Worm (Caenorhabditis elegans) whole organism, L1 larva: ENCODE results near the gene ZK632.2.

ENCODE experiments used
- C34B4.2 ChIP-seq: sonication (generic microtip); optimal IDR thresholded peaks from 2 replicates; lab custom pipeline; 2017; ENCODE audit warnings: mild to moderate bottlenecking, missing genetic modification characterization, missing compliant biosample characterization
- ama-1 ChIP-seq: fragments of 150-350 bp; optimal IDR thresholded peaks from 2 replicates; lab custom pipeline; 2014
- ceh-88 ChIP-seq: fragments of 200-800 bp; sonication (Bioruptor generic); IDR thresholded peaks from 2 replicates; pipeline ENCODE4 v1.3.6; 2022; ENCODE audit warnings: missing genetic modification characterization, missing compliant biosample characterization
- dpl-1 ChIP-seq, 3 experiments: fragments of 150-350 bp in 2 of 3; sonication (generic microtip) in 1 of 3; optimal IDR thresholded peaks; 2 replicates each; lab custom pipeline; 2014 to 2017; ENCODE audit warnings: missing biosample characterization in 3 of 3, missing genetic modification characterization in 3 of 3, missing genetic modification reagents in 3 of 3
- efl-1 ChIP-seq, 4 experiments: fragments of 150-350 bp; optimal IDR thresholded peaks in 3 of 4; peaks in 1 of 4; 1 replicate in 1 of 4; 2 replicates in 3 of 4; lab custom pipeline; 2014; ENCODE audit warnings: missing biosample characterization in 2 of 4, missing genetic modification characterization in 2 of 4, missing genetic modification reagents in 2 of 4
- hlh-17 ChIP-seq: fragments of 200-800 bp; sonication (Bioruptor generic); optimal IDR thresholded peaks from 2 replicates; lab custom pipeline; 2018; ENCODE audit warnings: missing genetic modification characterization, mild to moderate bottlenecking, missing compliant biosample characterization, moderate library complexity, borderline replicate concordance
- jun-1 ChIP-seq: fragments of 150-350 bp; optimal IDR thresholded peaks from 2 replicates; lab custom pipeline; 2014; ENCODE audit warnings: missing biosample characterization, missing genetic modification reagents, missing genetic modification characterization
- lsy-2 ChIP-seq, 2 experiments: fragments of 150-350 bp; optimal IDR thresholded peaks; 2 replicates each; lab custom pipeline; 2014; ENCODE audit warnings: missing biosample characterization in 2 of 2, missing genetic modification characterization in 2 of 2
- sox-4 ChIP-seq: sonication (generic microtip); optimal IDR thresholded peaks from 2 replicates; lab custom pipeline; 2016; ENCODE audit warnings: missing genetic modification characterization, missing compliant biosample characterization
- sptf-1 ChIP-seq: fragments of 150-350 bp; optimal IDR thresholded peaks from 2 replicates; lab custom pipeline; 2014; ENCODE audit warnings: missing biosample characterization, missing genetic modification characterization
- unc-62 ChIP-seq: fragments of 150-350 bp; optimal IDR thresholded peaks from 2 replicates; lab custom pipeline; 2014; ENCODE audit warnings: missing biosample characterization, missing genetic modification reagents, missing genetic modification characterization
- ztf-11 ChIP-seq, 2 experiments: sonication (generic microtip); optimal IDR thresholded peaks; 2 replicates each; lab custom pipeline; 2016 to 2017; ENCODE audit warnings: missing genetic modification characterization in 2 of 2, missing biosample characterization in 1 of 2, missing compliant biosample characterization in 1 of 2
- ztf-4 ChIP-seq: fragments of 150-350 bp; optimal IDR thresholded peaks from 2 replicates; lab custom pipeline; 2014; ENCODE audit warnings: missing biosample characterization, missing genetic modification characterization

- TF ChIP-seq ceh-88 (no peak), ztf-11 (tag; optimal IDR thresholded peaks at IDR 0.05; lab: Kevin White, UChicago) (no peak), C34B4.2 (tag; lab: Kevin White, UChicago) (no peak), ama-1 (lab: Kevin White, UChicago) (no peak), unc-62 (GFP tag; lab: Kevin White, UChicago) (no peak), lsy-2 (tag; optimal IDR thresholded peaks at IDR 0.05; lab: Kevin White, UChicago) (no peak), hlh-17 (no peak), sptf-1 (tag; lab: Kevin White, UChicago) (no peak), dpl-1 (GFP tag; optimal IDR thresholded peaks at IDR 0.05; lab: Kevin White, UChicago) (no peak), efl-1 (optimal IDR thresholded peaks at IDR 0.05; lab: Kevin White, UChicago) (no peak), efl-1 (GFP tag; optimal IDR thresholded peaks at IDR 0.05 in 1 of 2; lab: Kevin White, UChicago) (peak in 1 of 2 experiments; percentile 51), ztf-4 (tag; lab: Kevin White, UChicago) (no peak), sox-4 (no peak), jun-1 (tag; lab: Kevin White, UChicago) (no peak)
Measured at ce11 chrIII:9789083-9789482, 9.8 kb upstream of the ZK632.2 start.
